Fruit fly (Drosophila melanogaster) whole organism, adult: ENCODE results near the gene CG11927.

ENCODE experiments used
- CG11617 ChIP-seq: fragments of 200-800 bp; sonication (Bioruptor generic); optimal IDR thresholded peaks from 2 replicates; lab custom pipeline; 2017; ENCODE audit warnings: mild to moderate bottlenecking, missing biosample characterization, missing genetic modification reagents, missing genetic modification characterization
- CG12768 ChIP-seq: fragments of 200-800 bp; sonication (Bioruptor generic); optimal IDR thresholded peaks from 2 replicates; lab custom pipeline; 2017; ENCODE audit warnings: missing biosample characterization, missing genetic modification characterization, mild to moderate bottlenecking, moderate library complexity, missing genetic modification reagents
- CG14711 ChIP-seq: fragments of 200-800 bp; sonication (Bioruptor generic); optimal IDR thresholded peaks from 2 replicates; lab custom pipeline; 2018; ENCODE audit warnings: missing biosample characterization, mild to moderate bottlenecking, missing genetic modification characterization, moderate library complexity
- CG1620 ChIP-seq: fragments of 200-800 bp; sonication (Bioruptor generic); optimal IDR thresholded peaks from 2 replicates; lab custom pipeline; 2016; ENCODE audit warnings: missing biosample characterization, missing genetic modification characterization
- CG33017 ChIP-seq: fragments of 200-800 bp; sonication (Bioruptor generic); optimal IDR thresholded peaks from 2 replicates; lab custom pipeline; 2018; ENCODE audit warnings: missing biosample characterization, mild to moderate bottlenecking, missing genetic modification characterization, moderate library complexity
- CG5204 ChIP-seq: fragments of 200-800 bp; sonication (Bioruptor generic); optimal IDR thresholded peaks from 2 replicates; lab custom pipeline; 2016; ENCODE audit warnings: missing biosample characterization, missing genetic modification characterization
- CG7045 ChIP-seq: fragments of 200-800 bp; sonication (Bioruptor generic); optimal IDR thresholded peaks from 2 replicates; lab custom pipeline; 2017; ENCODE audit warnings: missing biosample characterization, mild to moderate bottlenecking, missing genetic modification characterization
- CG7101 ChIP-seq: fragments of 200-800 bp; sonication (Bioruptor generic); optimal IDR thresholded peaks from 2 replicates; lab custom pipeline; 2018; ENCODE audit warnings: missing biosample characterization, mild to moderate bottlenecking, missing genetic modification characterization, moderate library complexity
- Clk ChIP-seq: fragments of 200-800 bp; sonication (Bioruptor generic); optimal IDR thresholded peaks from 2 replicates; lab custom pipeline; 2017; ENCODE audit warnings: missing biosample characterization, missing genetic modification characterization
- Crg-1 ChIP-seq: fragments of 200-800 bp; sonication (Bioruptor generic); optimal IDR thresholded peaks from 2 replicates; lab custom pipeline; 2016; ENCODE audit warnings: missing biosample characterization, missing genetic modification characterization
- Hr96 ChIP-seq: fragments of 200-800 bp; sonication (Bioruptor generic); optimal IDR thresholded peaks from 2 replicates; lab custom pipeline; 2016; ENCODE audit warnings: missing biosample characterization, missing genetic modification characterization
- Mnt ChIP-seq: fragments of 200-800 bp; sonication (Bioruptor generic); optimal IDR thresholded peaks from 2 replicates; lab custom pipeline; 2016; ENCODE audit warnings: missing biosample characterization, mild to moderate bottlenecking, missing genetic modification characterization
- bab1 ChIP-seq: fragments of 200-800 bp; sonication (Bioruptor generic); optimal IDR thresholded peaks from 3 replicates; lab custom pipeline; 2019; ENCODE audit warnings: missing biosample characterization, mild to moderate bottlenecking, missing genetic modification characterization, moderate library complexity
- cic ChIP-seq: fragments of 200-800 bp; sonication (Bioruptor generic); optimal IDR thresholded peaks from 2 replicates; lab custom pipeline; 2017; ENCODE audit warnings: missing biosample characterization, mild to moderate bottlenecking, missing genetic modification characterization, moderate library complexity
- cnc ChIP-seq, 2 experiments: fragments of >200 bp; optimal IDR thresholded peaks; 2 replicates each; lab custom pipeline; 2017
- kay ChIP-seq: fragments of 200-800 bp; sonication (Bioruptor generic); peaks from one replicate; lab custom pipeline; 2016; ENCODE audit warnings: missing biosample characterization, missing genetic modification characterization, borderline replicate concordance
- ovo ChIP-seq: fragments of 200-800 bp; sonication (Bioruptor generic); optimal IDR thresholded peaks from 2 replicates; lab custom pipeline; 2016; ENCODE audit warnings: missing biosample characterization, missing genetic modification characterization
- pad ChIP-seq: fragments of 200-800 bp; sonication (Bioruptor generic); optimal IDR thresholded peaks from 3 replicates; lab custom pipeline; 2017; ENCODE audit warnings: missing biosample characterization, missing genetic modification characterization, mild to moderate bottlenecking, moderate library complexity, missing genetic modification reagents
- tj ChIP-seq: fragments of 200-800 bp; sonication (Bioruptor generic); optimal IDR thresholded peaks from 3 replicates; lab custom pipeline; 2017; ENCODE audit warnings: missing biosample characterization, mild to moderate bottlenecking, missing genetic modification characterization, moderate library complexity
- toe ChIP-seq: fragments of 200-800 bp; sonication (Bioruptor generic); optimal IDR thresholded peaks from 2 replicates; lab custom pipeline; 2016; ENCODE audit warnings: missing biosample characterization, missing genetic modification characterization

Gene CG11927

dm6 chr2L:4810044-4810609 lies 37.4 kb upstream of the CG11927 start:
- TF ChIP-seq cnc (optimal IDR thresholded peaks at IDR 0.05; lab: Kevin White, UChicago) (no peak), Clk (GFP tag; lab: Kevin White, UChicago) (no peak), cic (peak; percentile 80), CG12768 (peak; percentile 47), pad (GFP tag; lab: Kevin White, UChicago) (peak; percentile 33), ovo (GFP tag; lab: Kevin White, UChicago) (peak; percentile 26), CG1620 (GFP tag; lab: Kevin White, UChicago) (peak; percentile 1), toe (GFP tag; lab: Kevin White, UChicago) (no peak), bab1 (GFP tag; lab: Kevin White, UChicago) (peak; percentile 81), CG7101 (tag; lab: Kevin White, UChicago) (peak; percentile 54), Mnt (GFP tag; lab: Kevin White, UChicago) (peak; percentile 94), CG33017 (tag; lab: Kevin White, UChicago) (peak; percentile 45), CG7045 (GFP tag; lab: Kevin White, UChicago) (no peak), Hr96 (GFP tag; lab: Kevin White, UChicago) (no peak), CG14711 (tag; lab: Kevin White, UChicago) (no peak), kay (GFP tag; lab: Kevin White, UChicago) (peak; percentile 76), CG11617 (no peak), CG5204 (peak; percentile 11), tj (no peak), Crg-1 (GFP tag; lab: Kevin White, UChicago) (peak; percentile 42)

- TF ChIP-seq Hr96 (GFP tag; lab: Kevin White, UChicago) (peak; percentile 26), tj (peak; percentile 39), CG12768 (no peak), CG5204 (peak; percentile 70), CG33017 (tag; lab: Kevin White, UChicago) (peak; percentile 11), cic (no peak), CG1620 (GFP tag; lab: Kevin White, UChicago) (peak; percentile 11), CG11617 (peak; percentile 77), kay (GFP tag; lab: Kevin White, UChicago) (peak; percentile 68), ovo (GFP tag; lab: Kevin White, UChicago) (no peak), toe (GFP tag; lab: Kevin White, UChicago) (peak; percentile 37), CG7045 (GFP tag; lab: Kevin White, UChicago) (peak; percentile 63), CG14711 (tag; lab: Kevin White, UChicago) (peak; percentile 18), CG7101 (tag; lab: Kevin White, UChicago) (peak; percentile 11), bab1 (GFP tag; lab: Kevin White, UChicago) (no peak), Mnt (GFP tag; lab: Kevin White, UChicago) (no peak), Clk (GFP tag; lab: Kevin White, UChicago) (no peak), cnc (optimal IDR thresholded peaks at IDR 0.05; lab: Kevin White, UChicago) (no peak), Crg-1 (GFP tag; lab: Kevin White, UChicago) (peak; percentile 5), pad (GFP tag; lab: Kevin White, UChicago) (peak; percentile 27)
Measured at dm6 chr2L:4810697-4811490, 36.7 kb upstream of the CG11927 start.

- TF ChIP-seq CG14711 (tag; lab: Kevin White, UChicago) (no peak), cic (peak; percentile 84), Mnt (GFP tag; lab: Kevin White, UChicago) (peak; percentile 85), Crg-1 (GFP tag; lab: Kevin White, UChicago) (no peak), Clk (GFP tag; lab: Kevin White, UChicago) (peak; percentile 8), CG11617 (peak; percentile 0), ovo (GFP tag; lab: Kevin White, UChicago) (peak; percentile 30), CG12768 (peak; percentile 86)
Measured at dm6 chr2L:4811491-4812058, 36.0 kb upstream of the CG11927 start.

dm6 chr2L:4812261-4813022 lies 35.1 kb upstream of the CG11927 start, which contains the start of gene CG15629:
Gene CG15629 (plus strand): TSS chr2L:4813009.
- no peak for TF ChIP-seq cic
- TF ChIP-seq tj, result peak; percentile 53

- TF ChIP-seq CG7101 (tag; lab: Kevin White, UChicago) (no peak), ovo (GFP tag; lab: Kevin White, UChicago) (no peak), Clk (GFP tag; lab: Kevin White, UChicago) (no peak), CG1620 (GFP tag; lab: Kevin White, UChicago) (no peak), cic (no peak)
Measured at dm6 chr2L:4813023-4813339, 34.6 kb upstream of the CG11927 start.

- TF ChIP-seq CG14711 (tag; lab: Kevin White, UChicago) (no peak), bab1 (GFP tag; lab: Kevin White, UChicago) (peak; percentile 39)
Measured at dm6 chr2L:4818056-4818455, 29.5 kb upstream of the CG11927 start, which contains the start of gene CG3225. Gene CG3225 (minus strand): TSS chr2L:4818245.
